Fruit fly (Drosophila melanogaster): ENCODE results near the gene CG31221.
A peak's percentile ranks its signal among the peaks of the same experiment; 100 is the strongest.

CG31221 gene

dm6 chr3R:19460409-19461217 lies 48.1 kb downstream of the CG31221 start, which contains the start of gene Dys (continued):
- TF ChIP-seq Dad (GFP tag; optimal IDR thresholded peaks at IDR 0.05): peak; percentile 68
- no peak; the same call in 1 of the 2 replicates for TF ChIP-seq CG43689 (GFP tag; IDR thresholded peaks at IDR 0.05)
- TF ChIP-seq Sin3A (optimal IDR thresholded peaks at IDR 0.05): no peak
- TF ChIP-seq CG34422 (GFP tag; IDR thresholded peaks at IDR 0.05): no peak; the same call in 1 of the 3 replicates
- peak; percentile 82 for TF ChIP-seq CG12104 (GFP tag; optimal IDR thresholded peaks at IDR 0.05)
- peak; percentile 34 for TF ChIP-seq CG9876 (GFP tag; optimal IDR thresholded peaks at IDR 0.05)
- TF ChIP-seq Xrp1 (GFP tag; IDR thresholded peaks at IDR 0.05): peak; percentile 90
- peak; percentile 50 for TF ChIP-seq MTF-1 (GFP tag; optimal IDR thresholded peaks at IDR 0.05; ENCODE audit: borderline replicate concordance)
- TF ChIP-seq eyg (GFP tag; optimal IDR thresholded peaks at IDR 0.05): peak; percentile 68
- peak; percentile 89 for TF ChIP-seq tap (tag; optimal IDR thresholded peaks at IDR 0.05)
- peak; percentile 79 for TF ChIP-seq esg (GFP tag; conservative IDR thresholded peaks at IDR 0.05)
- peak; percentile 60 for TF ChIP-seq cato (GFP tag; optimal IDR thresholded peaks at IDR 0.05; ENCODE audit: borderline replicate concordance)
- TF ChIP-seq CG17568 (GFP tag; optimal IDR thresholded peaks at IDR 0.05): peak; percentile 59
- peak; percentile 46 for TF ChIP-seq CG7928 (GFP tag; optimal IDR thresholded peaks at IDR 0.05)
- TF ChIP-seq bsh (GFP tag; optimal IDR thresholded peaks at IDR 0.05): peak in 1 of 2 experiments; percentile 93
- TF ChIP-seq CG12155 (GFP tag; optimal IDR thresholded peaks at IDR 0.05): peak; percentile 85
- peak; percentile 68 for TF ChIP-seq jumu (GFP tag; optimal IDR thresholded peaks at IDR 0.05)
- no peak for TF ChIP-seq Scr (GFP tag; IDR thresholded peaks at IDR 0.05; ENCODE audit: partially characterized antibody)
- peak; percentile 65 for TF ChIP-seq Gug (GFP tag; IDR thresholded peaks at IDR 0.05)
- TF ChIP-seq CG9797 (GFP tag; optimal IDR thresholded peaks at IDR 0.05): no peak
- peak; percentile 79 for TF ChIP-seq grn (GFP tag; optimal IDR thresholded peaks at IDR 0.05)
- TF ChIP-seq CG17385 (GFP tag; optimal IDR thresholded peaks at IDR 0.05): peak; percentile 78
- peak; percentile 75 for TF ChIP-seq ATbp (GFP tag; optimal IDR thresholded peaks at IDR 0.05)
- no peak for TF ChIP-seq br (optimal IDR thresholded peaks at IDR 0.05)
- peak; percentile 80 for TF ChIP-seq gcm (GFP tag; optimal IDR thresholded peaks at IDR 0.05)
- TF ChIP-seq CG12769 (tag; optimal IDR thresholded peaks at IDR 0.05): peak; percentile 92
- peak; percentile 84 for TF ChIP-seq Abd-B (GFP tag; optimal IDR thresholded peaks at IDR 0.05)
- TF ChIP-seq CG9609 (GFP tag; optimal IDR thresholded peaks at IDR 0.05): peak; percentile 73
- TF ChIP-seq CG4707 (GFP tag; optimal IDR thresholded peaks at IDR 0.05): peak; percentile 44
- TF ChIP-seq CG7839 (tag; optimal IDR thresholded peaks at IDR 0.05): peak; percentile 94
- peak; percentile 53; the same call in 1 of the 2 replicates for TF ChIP-seq CG5953 (GFP tag; IDR thresholded peaks at IDR 0.05)
- no peak for TF ChIP-seq nom (GFP tag; optimal IDR thresholded peaks at IDR 0.05)
- TF ChIP-seq H2.0 (GFP tag; IDR thresholded peaks at IDR 0.05): peak; percentile 84
- TF ChIP-seq jigr1 (GFP tag; IDR thresholded peaks at IDR 0.05): no peak; the same call in 1 of the 3 replicates
- no peak for TF ChIP-seq wek (GFP tag; optimal IDR thresholded peaks at IDR 0.05)
- no peak for TF ChIP-seq CG15073 (GFP tag; optimal IDR thresholded peaks at IDR 0.05)
- TF ChIP-seq CG11560 (tag; IDR thresholded peaks at IDR 0.05): peak; percentile 66; the same call in 2 of the 3 replicates
- TF ChIP-seq CG11398 (GFP tag; optimal IDR thresholded peaks at IDR 0.05): peak; percentile 72
- peak; percentile 67 for TF ChIP-seq fd3F (GFP tag; optimal IDR thresholded peaks at IDR 0.05)
- peak; percentile 60 for TF ChIP-seq sima (GFP tag; optimal IDR thresholded peaks at IDR 0.05)
- no peak; the same call in 1 of the 2 replicates for TF ChIP-seq slbo (GFP tag; IDR thresholded peaks at IDR 0.05)
- TF ChIP-seq da (GFP tag; optimal IDR thresholded peaks at IDR 0.05): peak; percentile 56
- no peak for TF ChIP-seq CG8478 (optimal IDR thresholded peaks at IDR 0.05)
- peak; percentile 74 for TF ChIP-seq vfl (GFP tag; optimal IDR thresholded peaks at IDR 0.05)
- no peak for TF ChIP-seq Doc2 (GFP tag; IDR thresholded peaks at IDR 0.05)
- peak; percentile 81 for TF ChIP-seq CG11093 (GFP tag; IDR thresholded peaks at IDR 0.05)
- peak; percentile 94 for TF ChIP-seq lab (GFP tag; optimal IDR thresholded peaks at IDR 0.05)
- TF ChIP-seq CG13894 (tag; optimal IDR thresholded peaks at IDR 0.05): peak; percentile 88
- peak; percentile 89; the same call in 1 of the 2 replicates for TF ChIP-seq HLH3B (GFP tag; IDR thresholded peaks at IDR 0.05)
- no peak for TF ChIP-seq CG10543 (GFP tag; optimal IDR thresholded peaks at IDR 0.05)

Data from whole organism, embryonic.